Worm (Caenorhabditis elegans) whole organism, dauer: Measurements from ENCODE around the gene asb-1.

Experiments used
- unc-62 ChIP-seq: sonication (generic microtip); optimal IDR thresholded peaks from 2 replicates; lab custom pipeline; 2017; ENCODE audit warnings: missing biosample characterization, missing genetic modification reagents, missing genetic modification characterization

Gene asb-1

ce11 chrIII:4595771-4596227 is at the start of gene asb-1:
TSS of gene asb-1 (minus strand) at chrIII:4595821.
- no peak for TF ChIP-seq unc-62 (GFP tag; lab: Kevin White, UChicago)

- no peak for TF ChIP-seq unc-62 (GFP tag; lab: Kevin White, UChicago)
These were observed 47.6 kb upstream of the asb-1 start, which contains the start of gene pfas-1 for ce11 chrIII:4643262-4643661. TSS of gene pfas-1 (minus strand) at chrIII:4643310.

ce11 chrIII:4634947-4635346 is 39.3 kb upstream of the asb-1 start, which contains the start of gene clec-153:
TSS of gene clec-153 (plus strand) at chrIII:4635247.
- TF ChIP-seq unc-62 (GFP tag; lab: Kevin White, UChicago) = no peak

ce11 chrIII:4628165-4628564 is 32.5 kb upstream of the asb-1 start, which contains the start of gene clec-151:
TSS of gene clec-151 (plus strand) at chrIII:4628465.
- no peak for TF ChIP-seq unc-62 (GFP tag; lab: Kevin White, UChicago)

- no peak for TF ChIP-seq unc-62 (GFP tag; lab: Kevin White, UChicago)
These were observed 30.7 kb upstream of the asb-1 start for ce11 chrIII:4626148-4626922.

ce11 chrIII:4622375-4623130 is 26.9 kb upstream of the asb-1 start, which contains the start of gene lron-5:
TSS of gene lron-5 (plus strand) at chrIII:4623029.
- TF ChIP-seq unc-62 (GFP tag; lab: Kevin White, UChicago) = no peak

- no peak for TF ChIP-seq unc-62 (GFP tag; lab: Kevin White, UChicago)
These were observed 20.5 kb upstream of the asb-1 start, which contains the start of gene lips-3 for ce11 chrIII:4616071-4616571. TSS of gene lips-3 (plus strand) at chrIII:4616528.

ce11 chrIII:4612334-4612953 is 16.8 kb upstream of the asb-1 start, which contains the start of gene sel-2:
TSS of gene sel-2 (minus strand) at chrIII:4612384.
- no peak for TF ChIP-seq unc-62 (GFP tag; lab: Kevin White, UChicago)

- TF ChIP-seq unc-62 (GFP tag; lab: Kevin White, UChicago) = no peak
These were observed 8.2 kb upstream of the asb-1 start for ce11 chrIII:4603837-4604236.

ce11 chrIII:4601286-4601685 is 5.7 kb upstream of the asb-1 start:
- TF ChIP-seq unc-62 (GFP tag; lab: Kevin White, UChicago) = no peak

ce11 chrIII:4600139-4600762 is 4.6 kb upstream of the asb-1 start, which contains the start of gene mab-21:
TSS of gene mab-21 (plus strand) at chrIII:4600753.
- TF ChIP-seq unc-62 (GFP tag; lab: Kevin White, UChicago) = no peak

- TF ChIP-seq unc-62 (GFP tag; lab: Kevin White, UChicago) = no peak
These were observed 678 bp downstream of the asb-1 start for ce11 chrIII:4594762-4595523.

- TF ChIP-seq unc-62 (GFP tag; lab: Kevin White, UChicago) = no peak
These were observed 1.3 kb downstream of the asb-1 start, which contains the start of gene apc-11 for ce11 chrIII:4594324-4594723. TSS of gene apc-11 (minus strand) at chrIII:4594424.

- TF ChIP-seq unc-62 (GFP tag; lab: Kevin White, UChicago) = no peak
These were observed 2.4 kb downstream of the asb-1 start, which contains the start of gene erh-2 for ce11 chrIII:4593098-4593697. TSS of gene erh-2 (plus strand) at chrIII:4593231.
